Worm (Caenorhabditis elegans) whole organism, late embryonic: ENCODE results near the gene R02D5.9.
A peak's percentile ranks its signal among the peaks of the same experiment; 100 is the strongest.

ENCODE experiments used
- C08G9.2 ChIP-seq: sonication (generic microtip); optimal IDR thresholded peaks from 2 replicates; lab custom pipeline; 2016; ENCODE audit warnings: mild to moderate bottlenecking, missing genetic modification characterization, moderate library complexity, missing compliant biosample characterization
- F13H6.1 ChIP-seq: sonication (generic microtip); optimal IDR thresholded peaks from 2 replicates; lab custom pipeline; 2016; ENCODE audit warnings: missing genetic modification characterization, missing compliant biosample characterization
- K02D7.2 ChIP-seq: sonication (generic microtip); optimal IDR thresholded peaks from 2 replicates; lab custom pipeline; 2017; ENCODE audit warnings: mild to moderate bottlenecking, missing genetic modification characterization, missing compliant biosample characterization
- K09A11.1 ChIP-seq: sonication (generic microtip); optimal IDR thresholded peaks from 2 replicates; lab custom pipeline; 2017; ENCODE audit warnings: antibody characterized with exemption, mild to moderate bottlenecking, missing genetic modification characterization, missing compliant biosample characterization; ENCODE audit not compliant: insufficient read depth
- Y22D7AL.16 ChIP-seq: sonication (generic microtip); optimal IDR thresholded peaks from 2 replicates; lab custom pipeline; 2016; ENCODE audit warnings: missing genetic modification characterization, missing compliant biosample characterization
- ahr-1 ChIP-seq: sonication (generic microtip); optimal IDR thresholded peaks from 2 replicates; lab custom pipeline; 2016; ENCODE audit warnings: missing genetic modification characterization, missing compliant biosample characterization
- ama-1 ChIP-seq: fragments of 150-350 bp; optimal IDR thresholded peaks from 2 replicates; lab custom pipeline; 2014
- ceh-14 ChIP-seq: sonication (generic microtip); optimal IDR thresholded peaks from 2 replicates; lab custom pipeline; 2016; ENCODE audit warnings: missing genotype, missing genetic modification characterization, missing compliant biosample characterization
- ceh-18 ChIP-seq: sonication (generic microtip); optimal IDR thresholded peaks from 2 replicates; lab custom pipeline; 2016; ENCODE audit warnings: missing genetic modification characterization, missing compliant biosample characterization
- ceh-2 ChIP-seq: sonication (generic microtip); optimal IDR thresholded peaks from 2 replicates; lab custom pipeline; 2016; ENCODE audit warnings: missing genotype, missing genetic modification characterization, missing compliant biosample characterization
- ceh-22 ChIP-seq: sonication (generic microtip); optimal IDR thresholded peaks from 2 replicates; lab custom pipeline; 2017; ENCODE audit warnings: missing biosample characterization, missing genetic modification characterization
- ceh-24 ChIP-seq: sonication (generic microtip); optimal IDR thresholded peaks from 2 replicates; lab custom pipeline; 2016; ENCODE audit warnings: mild to moderate bottlenecking, missing genetic modification characterization, missing compliant biosample characterization
- ceh-31 ChIP-seq: sonication (generic microtip); optimal IDR thresholded peaks from 2 replicates; lab custom pipeline; 2016; ENCODE audit warnings: missing genetic modification characterization, missing compliant biosample characterization
- ceh-34 ChIP-seq: sonication (generic microtip); optimal IDR thresholded peaks from 2 replicates; lab custom pipeline; 2016; ENCODE audit warnings: mild to moderate bottlenecking, missing genetic modification characterization, missing compliant biosample characterization
- dmd-4 ChIP-seq: sonication (generic microtip); optimal IDR thresholded peaks from 2 replicates; lab custom pipeline; 2016; ENCODE audit warnings: borderline replicate concordance, missing genetic modification characterization, missing compliant biosample characterization
- elt-4 ChIP-seq: sonication (generic microtip); optimal IDR thresholded peaks from 2 replicates; lab custom pipeline; 2016; ENCODE audit warnings: missing genetic modification characterization, missing compliant biosample characterization
- ets-4 ChIP-seq: sonication (generic microtip); optimal IDR thresholded peaks from 2 replicates; lab custom pipeline; 2016; ENCODE audit warnings: missing genetic modification characterization, missing compliant biosample characterization
- eyg-1 ChIP-seq: sonication (generic microtip); optimal IDR thresholded peaks from 2 replicates; lab custom pipeline; 2016; ENCODE audit warnings: missing genotype, missing genetic modification characterization, missing compliant biosample characterization
- fkh-6 ChIP-seq: sonication (generic microtip); optimal IDR thresholded peaks from 2 replicates; lab custom pipeline; 2016; ENCODE audit warnings: missing genetic modification characterization, missing compliant biosample characterization
- gmeb-2 ChIP-seq: sonication (generic microtip); optimal IDR thresholded peaks from 2 replicates; lab custom pipeline; 2016; ENCODE audit warnings: missing genetic modification characterization, inconsistent platforms, missing compliant biosample characterization
- hlh-13 ChIP-seq: fragments of 200-800 bp; sonication (Bioruptor generic); optimal IDR thresholded peaks from 2 replicates; lab custom pipeline; 2018; ENCODE audit warnings: mild to moderate bottlenecking, missing genetic modification characterization, missing compliant biosample characterization
- hlh-15 ChIP-seq: sonication (generic microtip); optimal IDR thresholded peaks from 2 replicates; lab custom pipeline; 2016; ENCODE audit warnings: missing genetic modification characterization, missing compliant biosample characterization
- hlh-6 ChIP-seq: sonication (generic microtip); optimal IDR thresholded peaks from 2 replicates; lab custom pipeline; 2016; ENCODE audit warnings: missing genotype, missing genetic modification characterization, missing compliant biosample characterization
- lin-11 ChIP-seq: fragments of 200-800 bp; sonication (Bioruptor generic); optimal IDR thresholded peaks from 2 replicates; lab custom pipeline; 2018; ENCODE audit warnings: mild to moderate bottlenecking, missing genetic modification characterization, missing compliant biosample characterization
- nfya-1 ChIP-seq: sonication (generic microtip); optimal IDR thresholded peaks from 2 replicates; lab custom pipeline; 2017; ENCODE audit warnings: missing genetic modification characterization, mild to moderate bottlenecking, missing compliant biosample characterization, antibody characterized with exemption, moderate library complexity
- nhr-11 ChIP-seq: fragments of 150-350 bp; optimal IDR thresholded peaks from 2 replicates; lab custom pipeline; 2014; ENCODE audit warnings: missing biosample characterization, missing genetic modification characterization
- nhr-232 ChIP-seq: sonication (generic microtip); optimal IDR thresholded peaks from 2 replicates; lab custom pipeline; 2016; ENCODE audit warnings: missing genetic modification characterization, missing compliant biosample characterization
- odd-2 ChIP-seq: sonication (generic microtip); optimal IDR thresholded peaks from 2 replicates; lab custom pipeline; 2017; ENCODE audit warnings: antibody characterized with exemption, mild to moderate bottlenecking, missing genetic modification characterization, missing compliant biosample characterization
- pat-9 ChIP-seq: fragments of 200-800 bp; sonication (Bioruptor generic); optimal IDR thresholded peaks from 2 replicates; lab custom pipeline; 2018; ENCODE audit warnings: mild to moderate bottlenecking, missing genetic modification characterization, moderate library complexity, missing compliant biosample characterization
- pax-1 ChIP-seq: fragments of 150-350 bp; optimal IDR thresholded peaks from 2 replicates; lab custom pipeline; 2014; ENCODE audit warnings: missing biosample characterization, missing genetic modification characterization
- pha-4 ChIP-seq: fragments of 150-350 bp; optimal IDR thresholded peaks from 2 replicates; lab custom pipeline; 2018; ENCODE audit warnings: missing biosample characterization, missing genetic modification reagents, missing genetic modification characterization
- sdc-2 ChIP-seq: sonication (generic microtip); optimal IDR thresholded peaks from 2 replicates; lab custom pipeline; 2016; ENCODE audit warnings: missing genotype, missing genetic modification characterization, missing compliant biosample characterization
- sox-2 ChIP-seq: fragments of 200-800 bp; sonication (Bioruptor generic); IDR thresholded peaks from 2 replicates; pipeline ENCODE4 v1.3.6; 2022; ENCODE audit warnings: missing genetic modification reagents, missing genetic modification characterization, missing compliant biosample characterization
- tbx-2 ChIP-seq: sonication (generic microtip); optimal IDR thresholded peaks from 2 replicates; lab custom pipeline; 2016; ENCODE audit warnings: missing genetic modification characterization, missing compliant biosample characterization
- tbx-7 ChIP-seq: sonication (generic microtip); optimal IDR thresholded peaks from 2 replicates; lab custom pipeline; 2016; ENCODE audit warnings: missing genotype, missing genetic modification characterization, missing compliant biosample characterization
- ttx-3 ChIP-seq: sonication (generic microtip); optimal IDR thresholded peaks from 2 replicates; lab custom pipeline; 2016; ENCODE audit warnings: missing genetic modification reagents, missing genetic modification characterization, missing compliant biosample characterization
- unc-3 ChIP-seq, 2 experiments: fragments of 200-800 bp in 1 of 2; sonication (Bioruptor generic) in 1 of 2; sonication (generic microtip) in 1 of 2; conservative IDR thresholded peaks in 1 of 2; optimal IDR thresholded peaks in 1 of 2; 2 replicates each; pipeline versions ENCODE4 v1.3.6 to Lab custom; 2016 to 2022; ENCODE audit warnings: missing compliant biosample characterization in 2 of 2, missing genetic modification characterization in 2 of 2, missing genetic modification reagents in 1 of 2
- unc-42 ChIP-seq: sonication (generic microtip); optimal IDR thresholded peaks from 2 replicates; lab custom pipeline; 2016; ENCODE audit warnings: missing genotype, missing genetic modification characterization, missing compliant biosample characterization
- unc-86 ChIP-seq: sonication (generic microtip); optimal IDR thresholded peaks from 2 replicates; lab custom pipeline; 2016; ENCODE audit warnings: missing genetic modification characterization, missing compliant biosample characterization
- zip-5 ChIP-seq: sonication (generic microtip); optimal IDR thresholded peaks from 2 replicates; lab custom pipeline; 2016; ENCODE audit warnings: missing genetic modification characterization, missing compliant biosample characterization
- ztf-16 ChIP-seq: sonication (generic microtip); optimal IDR thresholded peaks from 2 replicates; lab custom pipeline; 2017; ENCODE audit warnings: missing genetic modification characterization, missing compliant biosample characterization

R02D5.9 gene

DNA sequence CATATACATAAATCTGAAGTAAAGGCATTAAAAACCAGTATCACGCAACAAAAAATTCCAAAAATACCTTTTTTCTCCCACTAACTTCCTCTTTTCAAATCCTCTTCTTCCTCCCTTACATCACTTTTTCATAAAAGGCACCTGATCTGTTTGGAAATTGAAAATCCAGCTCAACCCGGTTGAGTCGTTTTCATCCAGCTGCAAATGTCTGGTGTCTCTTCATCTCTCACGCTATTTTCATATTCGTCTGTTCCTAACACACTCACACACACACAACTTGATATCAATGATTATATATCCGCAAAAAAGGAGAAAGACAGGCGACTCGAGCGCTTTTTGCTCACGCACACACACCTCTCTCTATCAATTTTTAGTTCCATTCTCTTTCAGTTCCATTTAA lies 21.5 kb upstream of the R02D5.9 start:
- TF ChIP-seq ahr-1 (tag; lab: Kevin White, UChicago) (no peak), C08G9.2 (tag; lab: Kevin White, UChicago) (no peak), ceh-34 (tag; lab: Kevin White, UChicago) (no peak), unc-86 (no peak), ceh-31 (tag; lab: Kevin White, UChicago) (no peak), F13H6.1 (tag; lab: Kevin White, UChicago) (no peak), ceh-22 (tag; lab: Kevin White, UChicago) (no peak), Y22D7AL.16 (tag; lab: Kevin White, UChicago) (no peak), sox-2 (no peak), pax-1 (tag; lab: Kevin White, UChicago) (no peak), hlh-6 (tag; lab: Kevin White, UChicago) (no peak), nhr-232 (tag; lab: Kevin White, UChicago) (no peak), gmeb-2 (tag; lab: Kevin White, UChicago) (no peak)

- no peak for TF ChIP-seq ceh-22 (tag; lab: Kevin White, UChicago)
- TF ChIP-seq tbx-7 (tag; lab: Kevin White, UChicago) = no peak
- TF ChIP-seq dmd-4 (tag; lab: Kevin White, UChicago) = no peak
- TF ChIP-seq ceh-24 (tag; lab: Kevin White, UChicago) = no peak
- no peak for TF ChIP-seq hlh-13 (GFP tag; lab: Kevin White, UChicago)
- no peak for TF ChIP-seq gmeb-2 (tag; lab: Kevin White, UChicago)
- TF ChIP-seq fkh-6 = no peak
- TF ChIP-seq nhr-11 (tag; lab: Kevin White, UChicago) = no peak
- no peak for TF ChIP-seq ceh-14 (tag; lab: Kevin White, UChicago)
- no peak for TF ChIP-seq ahr-1 (tag; lab: Kevin White, UChicago)
- TF ChIP-seq, all 69 proteins: peak for 0
These were observed 19.9 kb upstream of the R02D5.9 start, which contains the start of gene kcnl-4 for ce11 chrV:14530813-14531212. Gene kcnl-4 (plus strand): TSS chrV:14531113.

DNA sequence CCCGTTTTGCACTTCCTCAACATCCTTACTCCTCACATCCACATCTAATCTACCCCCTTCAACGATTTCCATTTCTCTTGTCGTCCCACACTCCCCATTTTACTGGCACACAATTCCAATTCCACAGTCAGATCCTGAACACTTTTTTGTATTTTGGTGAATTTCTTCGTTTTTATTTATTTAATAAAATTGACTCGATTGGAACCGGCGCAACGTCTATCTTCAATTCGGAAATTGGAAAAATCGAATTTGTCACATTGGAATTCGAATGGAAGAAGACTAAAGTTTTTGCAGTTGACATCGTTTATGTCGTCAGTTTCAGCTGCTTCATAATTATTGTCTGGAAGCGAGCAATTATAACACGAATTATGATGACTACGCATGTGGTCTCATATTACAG lies 16.3 kb upstream of the R02D5.9 start:
- TF ChIP-seq ceh-34 (tag; lab: Kevin White, UChicago) (no peak), unc-42 (tag; lab: Kevin White, UChicago) (peak; percentile 65)

ce11 chrV:14525089-14525488 lies 14.2 kb upstream of the R02D5.9 start, which contains the start of gene hda-1:
Gene hda-1 (plus strand): TSS chrV:14525389.
- no peak for TF ChIP-seq dmd-4 (tag; lab: Kevin White, UChicago)
- no peak for TF ChIP-seq ceh-22 (tag; lab: Kevin White, UChicago)
- TF ChIP-seq odd-2 (tag; lab: Kevin White, UChicago) = no peak
- TF ChIP-seq ets-4 (tag; lab: Kevin White, UChicago) = no peak
- no peak for TF ChIP-seq pha-4 (tag; lab: Kevin White, UChicago)
- no peak for TF ChIP-seq K09A11.1 (tag; lab: Kevin White, UChicago)
- no peak for TF ChIP-seq K02D7.2
- TF ChIP-seq nhr-232 (tag; lab: Kevin White, UChicago) = no peak
- TF ChIP-seq pax-1 (tag; lab: Kevin White, UChicago) = no peak
- TF ChIP-seq eyg-1 (tag; lab: Kevin White, UChicago) = no peak

DNA sequence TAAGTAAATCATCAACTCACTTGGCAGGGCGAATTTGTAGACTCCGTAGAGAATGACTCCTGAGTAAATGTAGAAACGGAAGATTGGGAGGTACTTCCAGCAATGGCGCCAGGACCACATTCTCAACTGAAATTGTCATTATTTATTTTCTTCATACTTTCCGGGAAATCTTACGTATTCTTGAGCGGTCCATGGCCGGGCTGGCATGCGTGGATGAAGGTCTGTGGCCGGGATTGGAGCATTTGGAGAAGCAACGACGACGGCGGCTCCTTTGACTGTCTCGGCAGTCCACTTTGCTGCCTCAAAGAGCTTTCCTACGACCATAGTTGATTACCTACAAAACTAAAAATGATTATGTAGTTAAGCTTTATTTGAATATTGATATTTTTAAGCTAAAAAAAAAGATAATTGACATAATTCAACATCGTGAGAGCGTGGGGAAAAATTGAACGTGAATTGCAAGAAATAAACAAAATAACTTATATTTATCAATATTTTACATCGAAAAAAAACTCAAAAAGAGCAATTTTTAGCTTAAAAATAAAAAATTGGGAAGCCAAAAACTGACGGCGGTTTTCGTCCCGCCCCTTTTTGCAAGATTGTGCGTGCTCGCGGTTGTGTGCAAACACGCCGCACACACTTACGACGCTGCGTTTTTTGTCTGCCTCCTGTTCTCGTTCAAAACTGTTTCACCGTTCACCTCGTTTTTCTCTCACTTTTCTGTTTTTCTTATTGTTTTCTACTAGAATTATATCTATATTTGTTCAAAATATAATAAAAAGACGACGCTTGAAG lies 13.1 kb upstream of the R02D5.9 start, which contains the start of gene ril-1:
TSS of gene ril-1 (minus strand) at position 342 of the 795 bp plus-strand sequence.
- TF ChIP-seq pat-9 (peak; percentile 18), hlh-15 (tag; lab: Kevin White, UChicago) (no peak), ceh-18 (tag; lab: Kevin White, UChicago) (no peak), ceh-22 (tag; lab: Kevin White, UChicago) (no peak), ama-1 (lab: Kevin White, UChicago) (no peak), sdc-2 (tag; lab: Kevin White, UChicago) (no peak), ceh-14 (tag; lab: Kevin White, UChicago) (peak; percentile 8), unc-3 (GFP tag; conservative IDR thresholded peaks at IDR 0.05; lab: Robert Waterston, UW) (no peak), unc-3 (tag; optimal IDR thresholded peaks at IDR 0.05; lab: Kevin White, UChicago) (peak; percentile 1), pha-4 (tag; lab: Kevin White, UChicago) (no peak), ttx-3 (tag; lab: Kevin White, UChicago) (peak; percentile 53), nfya-1 (tag; lab: Kevin White, UChicago) (peak; percentile 29), unc-42 (tag; lab: Kevin White, UChicago) (no peak), ztf-16 (tag; lab: Kevin White, UChicago) (peak; percentile 62), elt-4 (no peak), fkh-6 (peak; percentile 10), lin-11 (tag; lab: Kevin White, UChicago) (no peak), hlh-6 (tag; lab: Kevin White, UChicago) (no peak), ceh-31 (tag; lab: Kevin White, UChicago) (peak; percentile 44), ceh-2 (no peak), tbx-2 (tag; lab: Kevin White, UChicago) (peak; percentile 35), zip-5 (tag; lab: Kevin White, UChicago) (no peak)
